Worm (Caenorhabditis elegans): Measurements from ENCODE around the gene H12C20.7.

H12C20.7 gene

DNA sequence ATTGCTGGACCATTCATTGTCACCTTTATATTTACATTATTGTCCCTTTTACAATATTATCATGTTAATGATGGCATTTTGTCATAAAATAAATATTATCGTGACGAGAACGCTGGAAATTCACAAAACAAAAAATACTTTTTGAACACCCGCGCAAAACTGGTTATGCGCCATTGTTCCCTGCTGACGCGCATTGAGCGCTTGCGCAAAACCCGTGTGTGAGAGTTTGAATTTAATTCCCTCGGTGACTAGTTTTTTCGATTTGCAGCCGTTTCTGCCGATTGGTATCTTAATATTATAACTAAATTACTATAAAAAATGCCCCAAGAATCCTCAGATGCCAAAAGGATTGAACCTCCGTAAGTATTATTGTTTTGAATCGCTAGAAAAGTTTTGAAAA is 51.3 kb downstream of the H12C20.7 start, which contains the start of gene pafo-1 (continued):
- peak; percentile 77 for TF ChIP-seq R02D3.7 (tag; optimal IDR thresholded peaks at IDR 0.05)
- TF ChIP-seq nhr-28 (tag; optimal IDR thresholded peaks at IDR 0.05), result no peak
